Worm (Caenorhabditis elegans) whole organism, L1 larva: ENCODE data around the gene cysl-4.
A peak's percentile ranks its signal among the peaks of the same experiment; 100 is the strongest.

Experiments
- blmp-1 ChIP-seq: fragments of 150-350 bp; optimal IDR thresholded peaks from 2 replicates; lab custom pipeline; 2014; ENCODE audit warnings: missing biosample characterization, missing genetic modification characterization
- ces-1 ChIP-seq: fragments of 150-350 bp; optimal IDR thresholded peaks from 2 replicates; lab custom pipeline; 2014; ENCODE audit warnings: missing biosample characterization, missing genetic modification reagents, missing genetic modification characterization
- lin-13 ChIP-seq: fragments of 150-350 bp; optimal IDR thresholded peaks from 2 replicates; lab custom pipeline; 2014; ENCODE audit warnings: missing biosample characterization, missing genetic modification reagents, missing genetic modification characterization
- mab-9 ChIP-seq: fragments of 200-800 bp; sonication (Bioruptor generic); IDR thresholded peaks from 2 replicates; pipeline ENCODE4 v1.3.6; 2022; ENCODE audit warnings: missing genetic modification reagents, missing genetic modification characterization, missing compliant biosample characterization
- nhr-76 ChIP-seq: sonication (generic microtip); optimal IDR thresholded peaks from 2 replicates; lab custom pipeline; 2017; ENCODE audit warnings: missing biosample characterization, missing genetic modification characterization
- nhr-77 ChIP-seq: fragments of 150-350 bp; optimal IDR thresholded peaks from 2 replicates; lab custom pipeline; 2014; ENCODE audit warnings: missing biosample characterization, missing genetic modification characterization
- pqm-1 ChIP-seq: sonication (generic microtip); optimal IDR thresholded peaks from 3 replicates; lab custom pipeline; 2017; ENCODE audit warnings: missing biosample characterization, missing genetic modification characterization

DNA sequence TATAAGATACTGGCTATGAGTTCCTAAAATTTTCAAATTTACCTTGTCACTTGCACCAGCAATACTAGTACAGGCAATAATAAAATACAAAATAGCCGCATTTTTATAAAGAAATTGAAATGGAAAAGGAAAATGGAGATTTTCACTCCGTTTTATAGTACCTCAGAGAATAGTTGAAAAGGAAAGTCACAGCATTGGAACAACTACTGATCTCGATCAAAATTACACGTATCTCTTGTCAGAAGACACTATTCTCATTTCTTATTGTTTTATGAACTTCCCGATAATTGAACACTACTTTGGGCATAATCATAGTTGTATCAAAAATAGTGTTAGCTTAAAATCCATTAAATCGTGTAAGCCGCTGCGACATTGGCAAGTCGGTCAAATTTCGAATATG, 46.7 kb downstream of the cysl-4 start, which contains the start of gene Y40B10A.11:
- TF ChIP-seq blmp-1 (tag; lab: Kevin White, UChicago) (peak; percentile 7), nhr-77 (tag; lab: Kevin White, UChicago) (no peak), lin-13 (GFP tag; lab: Kevin White, UChicago) (no peak), nhr-76 (tag; lab: Kevin White, UChicago) (no peak), pqm-1 (tag; lab: Kevin White, UChicago) (no peak), ces-1 (GFP tag; lab: Kevin White, UChicago) (no peak), mab-9 (GFP tag; lab: Robert Waterston, UW) (no peak)
